Worm (Caenorhabditis elegans) whole organism, late embryonic: ENCODE data around the gene srw-9.
A peak's percentile ranks its signal among the peaks of the same experiment; 100 is the strongest.

Experiments
- C08G9.2 ChIP-seq: sonication (generic microtip); optimal IDR thresholded peaks from 2 replicates; lab custom pipeline; 2016; ENCODE audit warnings: mild to moderate bottlenecking, missing genetic modification characterization, moderate library complexity, missing compliant biosample characterization
- C38D4.7 ChIP-seq: fragments of 200-800 bp; sonication (Bioruptor generic); optimal IDR thresholded peaks from 2 replicates; lab custom pipeline; 2018; ENCODE audit warnings: mild to moderate bottlenecking, missing genetic modification characterization, moderate library complexity, missing compliant biosample characterization
- T23F11.4 ChIP-seq: fragments of 200-800 bp; sonication (Bioruptor generic); optimal IDR thresholded peaks from 2 replicates; lab custom pipeline; 2018; ENCODE audit warnings: mild to moderate bottlenecking, missing genetic modification characterization, missing compliant biosample characterization
- ahr-1 ChIP-seq: sonication (generic microtip); optimal IDR thresholded peaks from 2 replicates; lab custom pipeline; 2016; ENCODE audit warnings: missing genetic modification characterization, missing compliant biosample characterization
- ama-1 ChIP-seq: fragments of 150-350 bp; optimal IDR thresholded peaks from 2 replicates; lab custom pipeline; 2014
- ceh-14 ChIP-seq: sonication (generic microtip); optimal IDR thresholded peaks from 2 replicates; lab custom pipeline; 2016; ENCODE audit warnings: missing genotype, missing genetic modification characterization, missing compliant biosample characterization
- ceh-18 ChIP-seq: sonication (generic microtip); optimal IDR thresholded peaks from 2 replicates; lab custom pipeline; 2016; ENCODE audit warnings: missing genetic modification characterization, missing compliant biosample characterization
- ceh-2 ChIP-seq: sonication (generic microtip); optimal IDR thresholded peaks from 2 replicates; lab custom pipeline; 2016; ENCODE audit warnings: missing genotype, missing genetic modification characterization, missing compliant biosample characterization
- ceh-22 ChIP-seq: sonication (generic microtip); optimal IDR thresholded peaks from 2 replicates; lab custom pipeline; 2017; ENCODE audit warnings: missing biosample characterization, missing genetic modification characterization
- ceh-24 ChIP-seq: sonication (generic microtip); optimal IDR thresholded peaks from 2 replicates; lab custom pipeline; 2016; ENCODE audit warnings: mild to moderate bottlenecking, missing genetic modification characterization, missing compliant biosample characterization
- ceh-31 ChIP-seq: sonication (generic microtip); optimal IDR thresholded peaks from 2 replicates; lab custom pipeline; 2016; ENCODE audit warnings: missing genetic modification characterization, missing compliant biosample characterization
- ceh-48 ChIP-seq: sonication (generic microtip); optimal IDR thresholded peaks from 2 replicates; lab custom pipeline; 2016; ENCODE audit warnings: missing genetic modification characterization, inconsistent platforms, missing compliant biosample characterization
- ceh-9 ChIP-seq: sonication (generic microtip); optimal IDR thresholded peaks from 2 replicates; lab custom pipeline; 2016; ENCODE audit warnings: mild to moderate bottlenecking, missing genetic modification characterization, inconsistent platforms, missing compliant biosample characterization
- elt-4 ChIP-seq: sonication (generic microtip); optimal IDR thresholded peaks from 2 replicates; lab custom pipeline; 2016; ENCODE audit warnings: missing genetic modification characterization, missing compliant biosample characterization
- ets-4 ChIP-seq: sonication (generic microtip); optimal IDR thresholded peaks from 2 replicates; lab custom pipeline; 2016; ENCODE audit warnings: missing genetic modification characterization, missing compliant biosample characterization
- eyg-1 ChIP-seq: sonication (generic microtip); optimal IDR thresholded peaks from 2 replicates; lab custom pipeline; 2016; ENCODE audit warnings: missing genotype, missing genetic modification characterization, missing compliant biosample characterization
- fax-1 ChIP-seq: sonication (generic microtip); optimal IDR thresholded peaks from 2 replicates; lab custom pipeline; 2016; ENCODE audit warnings: missing genotype, missing genetic modification characterization, missing compliant biosample characterization
- fkh-10 ChIP-seq: fragments of 150-350 bp; optimal IDR thresholded peaks from 2 replicates; lab custom pipeline; 2014; ENCODE audit warnings: missing biosample characterization, missing genetic modification reagents, missing genetic modification characterization
- hlh-13 ChIP-seq: fragments of 200-800 bp; sonication (Bioruptor generic); optimal IDR thresholded peaks from 2 replicates; lab custom pipeline; 2018; ENCODE audit warnings: mild to moderate bottlenecking, missing genetic modification characterization, missing compliant biosample characterization
- hlh-15 ChIP-seq: sonication (generic microtip); optimal IDR thresholded peaks from 2 replicates; lab custom pipeline; 2016; ENCODE audit warnings: missing genetic modification characterization, missing compliant biosample characterization
- hlh-30 ChIP-seq: sonication (generic microtip); optimal IDR thresholded peaks from 2 replicates; lab custom pipeline; 2017; ENCODE audit warnings: antibody characterized with exemption, missing genetic modification characterization, missing compliant biosample characterization; ENCODE audit not compliant: insufficient read depth
- hlh-6 ChIP-seq: sonication (generic microtip); optimal IDR thresholded peaks from 2 replicates; lab custom pipeline; 2016; ENCODE audit warnings: missing genotype, missing genetic modification characterization, missing compliant biosample characterization
- hlh-8 ChIP-seq: sonication (generic microtip); optimal IDR thresholded peaks from 2 replicates; lab custom pipeline; 2016; ENCODE audit warnings: missing genotype, missing genetic modification characterization, missing compliant biosample characterization
- lim-6 ChIP-seq: sonication (generic microtip); optimal IDR thresholded peaks from 2 replicates; lab custom pipeline; 2016; ENCODE audit warnings: missing genetic modification characterization, missing compliant biosample characterization
- lin-11 ChIP-seq: fragments of 200-800 bp; sonication (Bioruptor generic); optimal IDR thresholded peaks from 2 replicates; lab custom pipeline; 2018; ENCODE audit warnings: mild to moderate bottlenecking, missing genetic modification characterization, missing compliant biosample characterization
- nfya-1 ChIP-seq: sonication (generic microtip); optimal IDR thresholded peaks from 2 replicates; lab custom pipeline; 2017; ENCODE audit warnings: missing genetic modification characterization, mild to moderate bottlenecking, missing compliant biosample characterization, antibody characterized with exemption, moderate library complexity
- nhr-11 ChIP-seq: fragments of 150-350 bp; optimal IDR thresholded peaks from 2 replicates; lab custom pipeline; 2014; ENCODE audit warnings: missing biosample characterization, missing genetic modification characterization
- nhr-232 ChIP-seq: sonication (generic microtip); optimal IDR thresholded peaks from 2 replicates; lab custom pipeline; 2016; ENCODE audit warnings: missing genetic modification characterization, missing compliant biosample characterization
- npax-4 ChIP-seq: sonication (generic microtip); optimal IDR thresholded peaks from 2 replicates; lab custom pipeline; 2016; ENCODE audit warnings: missing genetic modification characterization, missing compliant biosample characterization
- pag-3 ChIP-seq: sonication (generic microtip); optimal IDR thresholded peaks from 2 replicates; lab custom pipeline; 2016; ENCODE audit warnings: missing compliant biosample characterization, missing genetic modification characterization, borderline replicate concordance
- pat-9 ChIP-seq: fragments of 200-800 bp; sonication (Bioruptor generic); optimal IDR thresholded peaks from 2 replicates; lab custom pipeline; 2018; ENCODE audit warnings: mild to moderate bottlenecking, missing genetic modification characterization, moderate library complexity, missing compliant biosample characterization
- pqm-1 ChIP-seq: sonication (generic microtip); optimal IDR thresholded peaks from 2 replicates; lab custom pipeline; 2016; ENCODE audit warnings: missing genetic modification characterization, missing compliant biosample characterization
- pros-1 ChIP-seq: fragments of 150-350 bp; optimal IDR thresholded peaks from 2 replicates; lab custom pipeline; 2014; ENCODE audit warnings: missing biosample characterization, missing genetic modification reagents, missing genetic modification characterization
- ref-2 ChIP-seq: sonication (generic microtip); optimal IDR thresholded peaks from 2 replicates; lab custom pipeline; 2016; ENCODE audit warnings: missing genetic modification characterization, missing compliant biosample characterization
- rnt-1 ChIP-seq: sonication (generic microtip); optimal IDR thresholded peaks from 2 replicates; lab custom pipeline; 2016; ENCODE audit warnings: missing genetic modification characterization, missing compliant biosample characterization
- sdc-2 ChIP-seq: sonication (generic microtip); optimal IDR thresholded peaks from 2 replicates; lab custom pipeline; 2016; ENCODE audit warnings: missing genotype, missing genetic modification characterization, missing compliant biosample characterization
- sox-2 ChIP-seq: fragments of 200-800 bp; sonication (Bioruptor generic); IDR thresholded peaks from 2 replicates; pipeline ENCODE4 v1.3.6; 2022; ENCODE audit warnings: missing genetic modification reagents, missing genetic modification characterization, missing compliant biosample characterization
- sox-4 ChIP-seq: sonication (generic microtip); optimal IDR thresholded peaks from 2 replicates; lab custom pipeline; 2017; ENCODE audit warnings: mild to moderate bottlenecking, missing genetic modification characterization, inconsistent platforms, missing compliant biosample characterization
- syd-9 ChIP-seq: sonication (generic microtip); optimal IDR thresholded peaks from 2 replicates; lab custom pipeline; 2016; ENCODE audit warnings: mild to moderate bottlenecking, missing genetic modification characterization, moderate library complexity, missing compliant biosample characterization
- unc-3 ChIP-seq, 2 experiments: fragments of 200-800 bp in 1 of 2; sonication (Bioruptor generic) in 1 of 2; sonication (generic microtip) in 1 of 2; conservative IDR thresholded peaks in 1 of 2; optimal IDR thresholded peaks in 1 of 2; 2 replicates each; pipeline versions ENCODE4 v1.3.6 to Lab custom; 2016 to 2022; ENCODE audit warnings: missing compliant biosample characterization in 2 of 2, missing genetic modification characterization in 2 of 2, missing genetic modification reagents in 1 of 2
- unc-55 ChIP-seq: sonication (generic microtip); optimal IDR thresholded peaks from 2 replicates; lab custom pipeline; 2017; ENCODE audit warnings: missing biosample characterization, missing genetic modification reagents, missing genetic modification characterization
- ztf-16 ChIP-seq: sonication (generic microtip); optimal IDR thresholded peaks from 2 replicates; lab custom pipeline; 2017; ENCODE audit warnings: missing genetic modification characterization, missing compliant biosample characterization

The srw-9 gene

DNA sequence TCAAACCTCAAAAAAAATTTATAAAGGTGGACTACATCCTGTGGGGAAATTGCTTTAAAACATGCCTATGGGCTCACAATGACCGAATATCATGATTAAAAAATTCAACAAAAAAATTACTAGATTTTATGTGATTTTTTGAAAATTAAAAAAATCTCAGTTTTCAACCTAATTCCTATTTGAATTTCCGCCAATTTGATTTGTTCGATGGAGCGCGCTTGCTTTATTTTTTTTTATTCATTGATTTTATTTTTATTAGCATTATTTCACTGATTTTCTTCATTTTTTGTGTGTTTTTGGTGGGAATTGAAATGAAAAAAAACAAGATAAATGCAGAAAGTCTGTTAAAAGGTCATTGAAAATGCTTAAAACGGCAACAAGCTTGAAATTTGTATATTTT, 18.5 kb upstream of the srw-9 start:
- TF ChIP-seq sox-2: no peak
- no peak for TF ChIP-seq hlh-30 (tag; lab: Kevin White, UChicago)
- TF ChIP-seq ztf-16 (tag; lab: Kevin White, UChicago): no peak
- no peak for TF ChIP-seq pros-1 (tag; lab: Kevin White, UChicago)
- TF ChIP-seq hlh-13 (GFP tag; lab: Kevin White, UChicago): no peak
- TF ChIP-seq rnt-1 (tag; lab: Kevin White, UChicago): no peak
- TF ChIP-seq pqm-1 (tag; lab: Kevin White, UChicago): no peak
- no peak for TF ChIP-seq hlh-8 (tag; lab: Kevin White, UChicago)
- no peak for TF ChIP-seq nhr-11 (tag; lab: Kevin White, UChicago)
- no peak for TF ChIP-seq ceh-24
- TF ChIP-seq elt-4: no peak
- no peak for TF ChIP-seq npax-4 (tag; lab: Kevin White, UChicago)
- no peak for TF ChIP-seq lin-11
- no peak for TF ChIP-seq C38D4.7 (GFP tag; lab: Kevin White, UChicago)
- TF ChIP-seq ahr-1: no peak
- TF ChIP-seq ceh-14 (tag; lab: Kevin White, UChicago): no peak
- no peak for TF ChIP-seq ets-4 (tag; lab: Kevin White, UChicago)

DNA sequence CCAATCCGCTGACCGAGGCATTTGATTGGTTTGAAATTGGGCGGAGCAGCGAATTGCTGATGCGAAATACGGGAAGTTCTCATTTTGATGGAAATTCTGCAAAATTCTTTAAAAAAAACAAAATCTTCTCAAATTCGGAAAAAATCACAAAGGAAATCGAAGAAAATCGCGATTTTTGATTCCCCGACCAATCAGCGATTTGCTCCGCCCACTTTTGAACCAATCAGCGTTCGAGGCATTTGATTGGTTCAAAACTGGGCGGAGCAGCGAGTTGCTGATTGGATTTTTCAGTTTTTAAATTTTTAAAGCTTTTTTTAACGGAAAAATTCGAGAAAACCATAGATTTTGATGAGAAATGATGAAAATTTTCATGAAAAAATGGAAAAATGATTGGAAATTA, 17.2 kb upstream of the srw-9 start:
- no peak for TF ChIP-seq fkh-10 (GFP tag; lab: Kevin White, UChicago)
- TF ChIP-seq ets-4 (tag; lab: Kevin White, UChicago): no peak
- no peak for TF ChIP-seq eyg-1 (tag; lab: Kevin White, UChicago)
- no peak for TF ChIP-seq ama-1 (lab: Kevin White, UChicago)
- peak; percentile 70 for TF ChIP-seq nfya-1 (tag; lab: Kevin White, UChicago)

DNA sequence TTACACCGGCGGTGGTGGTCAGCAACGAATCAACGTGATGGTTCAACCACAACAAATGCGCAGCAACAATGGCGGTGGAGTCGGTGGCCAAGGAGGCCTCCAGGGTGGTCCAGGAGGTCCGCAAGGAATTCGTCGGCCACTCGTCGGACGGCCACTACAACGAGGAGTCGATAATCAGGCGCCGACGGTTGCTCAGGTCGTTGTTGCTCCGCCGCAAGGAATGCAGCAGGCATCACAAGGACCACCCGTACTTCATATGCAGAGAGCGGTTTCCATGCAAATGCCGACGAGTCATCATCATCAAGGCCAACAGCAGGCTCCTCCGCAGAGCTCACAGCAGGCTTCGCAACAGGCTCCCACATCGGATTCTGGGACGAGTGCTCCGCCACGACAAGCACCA, 14.0 kb upstream of the srw-9 start:
- TF ChIP-seq hlh-13 (GFP tag; lab: Kevin White, UChicago): no peak
- TF ChIP-seq ama-1 (lab: Kevin White, UChicago): no peak
- no peak for TF ChIP-seq elt-4
- TF ChIP-seq pag-3: no peak
- TF ChIP-seq npax-4 (tag; lab: Kevin White, UChicago): no peak
- no peak for TF ChIP-seq sdc-2
- TF ChIP-seq unc-3 (GFP tag; conservative IDR thresholded peaks at IDR 0.05; lab: Robert Waterston, UW): no peak
- TF ChIP-seq unc-3 (tag; optimal IDR thresholded peaks at IDR 0.05; lab: Kevin White, UChicago): no peak
- no peak for TF ChIP-seq ref-2 (tag; lab: Kevin White, UChicago)
- no peak for TF ChIP-seq fkh-10 (GFP tag; lab: Kevin White, UChicago)
- TF ChIP-seq unc-55 (GFP tag; lab: Kevin White, UChicago): no peak
- no peak for TF ChIP-seq ceh-48
- no peak for TF ChIP-seq pat-9 (tag; lab: Kevin White, UChicago)
- TF ChIP-seq sox-4: no peak
- TF ChIP-seq ztf-16 (tag; lab: Kevin White, UChicago): no peak
- TF ChIP-seq ceh-14 (tag; lab: Kevin White, UChicago): no peak

DNA sequence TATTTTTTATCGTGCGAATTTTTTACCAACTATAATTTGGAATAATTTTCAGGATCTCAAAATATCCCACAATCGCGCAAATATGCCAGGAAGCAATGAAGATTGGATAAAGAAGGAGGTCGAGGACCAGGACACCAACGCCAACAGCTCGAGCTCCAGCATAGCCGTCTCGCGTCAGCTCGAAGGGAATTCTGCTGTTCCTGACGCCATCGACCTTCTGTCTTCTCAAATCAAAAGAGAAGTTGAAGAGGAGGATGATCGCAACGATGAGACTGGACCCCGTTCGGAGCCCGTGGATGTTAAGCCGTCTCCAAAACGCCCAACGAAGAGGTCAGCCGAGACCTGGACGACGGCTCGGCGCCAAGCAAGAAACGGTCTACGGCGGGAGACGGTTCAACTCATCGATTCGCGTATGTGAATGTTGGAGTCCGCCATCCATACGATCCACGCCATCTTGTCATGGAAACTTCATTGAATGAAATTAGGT, 11.1 kb upstream of the srw-9 start, which contains the start of gene Y111B2A.21:
Gene Y111B2A.21 (plus strand): TSS at position 51 of the 487 bp plus-strand sequence.
- no peak for TF ChIP-seq ceh-22
- TF ChIP-seq sox-2: no peak
- no peak for TF ChIP-seq fax-1 (tag; lab: Kevin White, UChicago)
- TF ChIP-seq hlh-30 (tag; lab: Kevin White, UChicago): no peak
- TF ChIP-seq T23F11.4 (GFP tag; lab: Kevin White, UChicago): no peak
- no peak for TF ChIP-seq ceh-9 (tag; lab: Kevin White, UChicago)
- no peak for TF ChIP-seq C08G9.2 (tag; lab: Kevin White, UChicago)
- no peak for TF ChIP-seq hlh-13 (GFP tag; lab: Kevin White, UChicago)
- TF ChIP-seq ceh-2 (tag; lab: Kevin White, UChicago): no peak
- TF ChIP-seq ref-2 (tag; lab: Kevin White, UChicago): no peak
- TF ChIP-seq lim-6 (tag; lab: Kevin White, UChicago): no peak
- no peak for TF ChIP-seq C38D4.7 (GFP tag; lab: Kevin White, UChicago)
- no peak for TF ChIP-seq nhr-232
- no peak for TF ChIP-seq hlh-15 (tag; lab: Kevin White, UChicago)
- no peak for TF ChIP-seq ahr-1
- TF ChIP-seq ztf-16 (tag; lab: Kevin White, UChicago): no peak
- TF ChIP-seq ceh-31 (tag; lab: Kevin White, UChicago): no peak
- no peak for TF ChIP-seq syd-9 (tag; lab: Kevin White, UChicago)
- no peak for TF ChIP-seq ceh-18 (tag; lab: Kevin White, UChicago)
- no peak for TF ChIP-seq hlh-6
